Fruit fly (Drosophila melanogaster): Measurements from ENCODE around the gene Galphai.

The Galphai gene

dm6 chr3L:6942831-6943114 lies 37.1 kb downstream of the Galphai start, which contains the start of gene tow:
TSS of gene tow (plus strand) at chr3L:6942856.
- TF ChIP-seq CG17801 (GFP tag; optimal IDR thresholded peaks at IDR 0.05; ENCODE audit: partially characterized antibody), result no peak

dm6 chr3L:6942103-6942830 lies 37.6 kb downstream of the Galphai start:
- TF ChIP-seq CG17801 (GFP tag; optimal IDR thresholded peaks at IDR 0.05; ENCODE audit: partially characterized antibody), result no peak

dm6 chr3L:6934799-6935318 lies 45.0 kb downstream of the Galphai start:
- TF ChIP-seq CG17801 (GFP tag; optimal IDR thresholded peaks at IDR 0.05; ENCODE audit: partially characterized antibody), result no peak

- no peak for TF ChIP-seq CG17801 (GFP tag; optimal IDR thresholded peaks at IDR 0.05; ENCODE audit: partially characterized antibody)
These were observed 47.2 kb downstream of the Galphai start, which contains the start of gene CG14820 for dm6 chr3L:6932626-6933025. TSS of gene CG14820 (plus strand) at chr3L:6932926.

- no peak for TF ChIP-seq CG17801 (GFP tag; optimal IDR thresholded peaks at IDR 0.05; ENCODE audit: partially characterized antibody)
These were observed 48.0 kb downstream of the Galphai start, which contains the start of gene CG45413 for dm6 chr3L:6931850-6932249. TSS of gene CG45413 (minus strand) at chr3L:6931950.

- no peak for TF ChIP-seq CG17801 (GFP tag; optimal IDR thresholded peaks at IDR 0.05; ENCODE audit: partially characterized antibody)
These were observed 54.0 kb downstream of the Galphai start for dm6 chr3L:6925843-6926242.

Measured in ovary, adult (tissue).